Worm (Caenorhabditis elegans): Measurements from ENCODE around the gene gid-7.

The gid-7 gene

DNA sequence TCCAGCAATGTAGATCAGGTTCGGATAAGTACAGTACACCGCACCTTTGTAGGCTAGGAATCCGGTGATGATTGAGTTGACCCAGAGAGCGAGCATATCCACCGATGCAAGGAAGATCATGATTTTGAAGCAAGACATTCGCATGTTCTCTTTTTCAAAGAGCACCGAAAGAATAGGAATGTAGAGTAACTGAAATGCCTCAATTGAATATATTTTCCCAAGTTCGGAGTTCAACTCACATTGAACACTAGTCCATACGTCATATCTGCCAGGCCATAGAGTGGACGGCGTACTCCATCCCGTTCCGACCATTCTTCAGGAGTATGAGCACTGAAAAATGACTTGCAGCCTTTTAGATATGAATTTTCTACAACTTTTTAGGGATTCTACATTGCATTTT is 42.9 kb upstream of the gid-7 start:
- TF ChIP-seq pha-4 (tag; optimal IDR thresholded peaks at IDR 0.05) (no peak), blmp-1 (tag; optimal IDR thresholded peaks at IDR 0.05) (no peak), snpc-4 (tag; optimal IDR thresholded peaks at IDR 0.05) (no peak), sem-2 (GFP tag; optimal IDR thresholded peaks at IDR 0.05) (no peak), cnd-1 (tag; optimal IDR thresholded peaks at IDR 0.05) (no peak), ham-2 (GFP tag; optimal IDR thresholded peaks at IDR 0.05) (no peak), unc-120 (tag; optimal IDR thresholded peaks at IDR 0.05; ENCODE audit: poor library complexity, severe bottlenecking) (no peak), nhr-237 (tag; optimal IDR thresholded peaks at IDR 0.05) (no peak), mep-1 (tag; optimal IDR thresholded peaks at IDR 0.05) (no peak), sptf-1 (tag; optimal IDR thresholded peaks at IDR 0.05) (no peak), ceh-39 (tag; optimal IDR thresholded peaks at IDR 0.05) (no peak), nhr-28 (tag; optimal IDR thresholded peaks at IDR 0.05) (no peak), lsy-2 (tag; optimal IDR thresholded peaks at IDR 0.05) (no peak), lin-13 (tag; optimal IDR thresholded peaks at IDR 0.05) (no peak), nhr-2 (tag; optimal IDR thresholded peaks at IDR 0.05) (no peak), mab-5 (tag; optimal IDR thresholded peaks at IDR 0.05) (no peak), elt-3 (tag; optimal IDR thresholded peaks at IDR 0.05) (no peak), hlh-1 (tag; optimal IDR thresholded peaks at IDR 0.05) (no peak), mls-2 (tag; optimal IDR thresholded peaks at IDR 0.05) (no peak), unc-62 (GFP tag; optimal IDR thresholded peaks at IDR 0.05) (no peak)

- no peak for TF ChIP-seq snpc-4 (tag; optimal IDR thresholded peaks at IDR 0.05)
- TF ChIP-seq nhr-237 (tag; optimal IDR thresholded peaks at IDR 0.05) = no peak
- no peak for TF ChIP-seq elt-1 (tag; optimal IDR thresholded peaks at IDR 0.05; ENCODE audit: borderline replicate concordance, insufficient read depth)
- TF ChIP-seq tbx-8 (GFP tag; optimal IDR thresholded peaks at IDR 0.05) = no peak
- TF ChIP-seq blmp-1 (tag; optimal IDR thresholded peaks at IDR 0.05) = no peak
- TF ChIP-seq sptf-1 (tag; optimal IDR thresholded peaks at IDR 0.05) = no peak
- no peak for TF ChIP-seq flh-1 (GFP tag; optimal IDR thresholded peaks at IDR 0.05)
- TF ChIP-seq nhr-2 (tag; optimal IDR thresholded peaks at IDR 0.05) = no peak
- TF ChIP-seq cnd-1 (tag; optimal IDR thresholded peaks at IDR 0.05) = no peak
- TF ChIP-seq sem-2 (GFP tag; optimal IDR thresholded peaks at IDR 0.05) = no peak
- no peak for TF ChIP-seq ceh-39 (tag; optimal IDR thresholded peaks at IDR 0.05)
- TF ChIP-seq nhr-12 (tag; optimal IDR thresholded peaks at IDR 0.05) = no peak
- no peak for TF ChIP-seq pha-4 (tag; optimal IDR thresholded peaks at IDR 0.05)
- no peak for TF ChIP-seq unc-39 (tag; optimal IDR thresholded peaks at IDR 0.05)
- TF ChIP-seq ham-2 (GFP tag; optimal IDR thresholded peaks at IDR 0.05) = no peak
- TF ChIP-seq ceh-43 (GFP tag; optimal IDR thresholded peaks at IDR 0.05) = no peak
Observed at ce11 chrV:3790424-3790823, 33.5 kb upstream of the gid-7 start.

DNA sequence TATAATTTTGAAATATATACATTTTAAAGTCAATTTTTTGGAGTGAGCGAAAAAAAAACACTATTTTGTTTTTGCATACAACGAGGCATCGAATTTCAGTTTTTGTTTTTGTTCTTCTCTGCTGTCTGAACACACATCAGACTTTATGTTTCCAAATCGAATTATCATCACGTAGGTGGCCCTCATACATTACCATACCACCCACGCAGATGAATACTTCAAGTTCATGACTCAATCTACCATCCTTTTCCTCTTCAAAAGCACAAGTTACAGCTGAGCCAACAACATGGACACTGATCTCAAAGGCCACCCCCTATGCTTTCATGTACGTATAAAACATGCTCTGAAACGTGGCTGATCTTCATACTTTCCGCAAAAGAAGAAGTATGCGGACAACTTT is 32.9 kb upstream of the gid-7 start, which contains the start of gene R08F11.7:
Gene R08F11.7 (plus strand): TSS at position 301 of the 400 bp plus-strand sequence.
- TF ChIP-seq hlh-1 (tag; optimal IDR thresholded peaks at IDR 0.05) (no peak), flh-1 (GFP tag; optimal IDR thresholded peaks at IDR 0.05) (no peak), tbx-8 (GFP tag; optimal IDR thresholded peaks at IDR 0.05) (no peak), nhr-12 (tag; optimal IDR thresholded peaks at IDR 0.05) (no peak), blmp-1 (tag; optimal IDR thresholded peaks at IDR 0.05) (no peak), unc-39 (tag; optimal IDR thresholded peaks at IDR 0.05) (no peak), unc-62 (GFP tag; optimal IDR thresholded peaks at IDR 0.05) (no peak), nhr-237 (tag; optimal IDR thresholded peaks at IDR 0.05) (no peak), elt-1 (tag; optimal IDR thresholded peaks at IDR 0.05; ENCODE audit: borderline replicate concordance, insufficient read depth) (no peak), ceh-39 (tag; optimal IDR thresholded peaks at IDR 0.05) (no peak), pha-4 (tag; optimal IDR thresholded peaks at IDR 0.05) (no peak), zip-8 (tag; optimal IDR thresholded peaks at IDR 0.05) (no peak), lin-13 (tag; optimal IDR thresholded peaks at IDR 0.05) (no peak), lsy-2 (tag; optimal IDR thresholded peaks at IDR 0.05) (no peak), M03D4.4 (tag; optimal IDR thresholded peaks at IDR 0.05) (no peak), nhr-28 (tag; optimal IDR thresholded peaks at IDR 0.05) (no peak), sem-2 (GFP tag; optimal IDR thresholded peaks at IDR 0.05) (no peak), unc-120 (tag; optimal IDR thresholded peaks at IDR 0.05; ENCODE audit: poor library complexity, severe bottlenecking) (no peak), bed-3 (GFP tag; optimal IDR thresholded peaks at IDR 0.05) (no peak), lin-32 (GFP tag; optimal IDR thresholded peaks at IDR 0.05) (no peak)

- no peak for TF ChIP-seq elt-3 (tag; optimal IDR thresholded peaks at IDR 0.05)
- TF ChIP-seq M03D4.4 (tag; optimal IDR thresholded peaks at IDR 0.05) = no peak
Observed at ce11 chrV:3788538-3788937, 31.7 kb upstream of the gid-7 start.

ce11 chrV:3784167-3784734 is 27.4 kb upstream of the gid-7 start, which contains the start of gene R08F11.1:
R08F11.1 (minus strand) TSS chrV:3784217.
- TF ChIP-seq drap-1 (GFP tag; optimal IDR thresholded peaks at IDR 0.05) (no peak), tbx-8 (GFP tag; optimal IDR thresholded peaks at IDR 0.05) (no peak), ztf-11 (tag; optimal IDR thresholded peaks at IDR 0.05) (no peak), ces-1 (GFP tag; optimal IDR thresholded peaks at IDR 0.05) (no peak), nhr-2 (tag; optimal IDR thresholded peaks at IDR 0.05) (no peak), sem-2 (GFP tag; optimal IDR thresholded peaks at IDR 0.05) (no peak)

Measured in whole organism, mixed stage, embryonic.